Worm (Caenorhabditis elegans): ENCODE measurements around the gene gldi-11.

Gene gldi-11

DNA sequence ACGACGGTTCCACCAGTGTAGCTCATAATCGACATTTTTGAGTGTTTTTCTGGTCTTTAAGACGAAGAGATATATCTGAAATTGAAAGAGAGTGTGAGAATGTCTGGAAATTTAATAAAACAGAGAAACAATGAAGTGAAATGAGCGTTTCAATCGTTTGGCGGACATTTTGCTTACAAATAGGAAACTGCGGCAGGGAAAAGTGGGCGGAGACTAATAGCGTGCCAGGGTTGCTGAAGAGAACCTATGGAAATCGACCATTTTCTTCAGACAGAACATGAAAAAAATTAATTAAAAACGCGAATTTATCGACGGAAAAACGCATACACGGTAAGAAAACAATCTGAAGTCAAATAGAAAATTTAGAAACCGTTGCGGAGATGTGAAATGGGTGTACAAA is 9.8 kb upstream of the gldi-11 start, which contains the start of gene pbs-3 (continued):
- TF ChIP-seq nhr-67 (tag; optimal IDR thresholded peaks at IDR 0.05) = no peak
- TF ChIP-seq nhr-237 (tag; optimal IDR thresholded peaks at IDR 0.05) = no peak
- no peak for TF ChIP-seq mdl-1 (tag; optimal IDR thresholded peaks at IDR 0.05)

DNA sequence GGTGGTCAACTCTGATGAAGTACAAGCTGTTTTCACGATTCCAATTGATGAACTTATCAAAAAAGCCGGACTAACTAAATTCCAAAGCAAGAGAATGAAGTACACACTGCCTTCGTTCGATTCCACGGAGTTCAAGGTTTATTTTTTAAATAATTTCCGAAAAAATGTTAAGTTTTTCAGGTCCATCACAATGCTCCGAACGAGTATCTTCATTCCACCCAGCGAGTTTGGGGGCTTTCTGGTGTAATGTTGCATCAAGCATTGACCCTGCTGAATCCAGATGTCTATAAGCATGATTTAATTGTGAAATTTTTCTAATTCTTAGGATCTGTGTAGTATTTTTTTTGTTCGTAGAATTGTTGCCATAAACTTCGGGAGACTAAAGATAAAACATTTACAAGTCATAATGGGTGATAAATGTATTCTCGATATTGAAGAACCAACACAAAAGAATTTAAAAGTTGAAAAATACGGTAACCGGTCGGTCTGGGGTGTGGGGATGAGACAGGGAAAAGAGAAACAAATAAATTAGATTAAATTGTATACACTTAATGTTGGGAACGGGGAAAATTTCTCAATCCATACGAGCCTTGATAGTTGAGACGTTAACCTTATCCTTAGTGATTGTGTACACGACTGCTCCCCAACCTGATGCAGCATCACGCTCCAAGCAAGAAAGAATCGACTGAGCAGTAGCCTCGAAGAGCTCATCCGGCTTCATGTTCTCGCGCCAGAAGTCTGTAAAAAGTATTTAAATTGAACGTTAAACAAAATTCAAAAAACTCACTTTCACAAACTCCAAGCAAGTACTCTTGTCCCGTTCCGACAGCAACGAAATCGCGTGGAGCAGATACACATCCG is 8.7 kb upstream of the gldi-11 start:
- no peak for TF ChIP-seq ceh-28 (tag; optimal IDR thresholded peaks at IDR 0.05)
- TF ChIP-seq elt-2 (tag; optimal IDR thresholded peaks at IDR 0.05) = peak; percentile 5

DNA sequence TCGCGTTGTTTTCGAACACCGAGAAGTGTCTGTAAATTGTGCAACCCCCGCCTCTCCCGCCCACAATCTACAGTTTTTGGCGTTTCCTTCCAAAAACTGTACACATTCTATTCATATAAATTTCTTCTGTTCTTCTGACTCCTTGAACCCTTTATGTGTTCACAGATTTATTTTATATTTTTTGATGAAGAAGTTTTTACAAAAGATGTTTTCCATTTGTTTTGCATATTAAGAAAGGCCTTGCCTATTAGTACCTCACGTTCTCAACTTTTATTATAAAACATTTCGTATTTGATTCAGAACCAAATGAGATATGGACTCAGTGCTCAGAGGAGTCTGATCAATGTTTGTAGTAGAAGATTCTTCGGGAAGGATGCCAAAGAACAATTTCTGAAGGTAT is 7.7 kb upstream of the gldi-11 start, which contains the start of gene ndx-3:
ndx-3 (plus strand) TSS at position 301 of the 400 bp plus-strand sequence.
- no peak for TF ChIP-seq nhr-77 (tag; optimal IDR thresholded peaks at IDR 0.05)

DNA sequence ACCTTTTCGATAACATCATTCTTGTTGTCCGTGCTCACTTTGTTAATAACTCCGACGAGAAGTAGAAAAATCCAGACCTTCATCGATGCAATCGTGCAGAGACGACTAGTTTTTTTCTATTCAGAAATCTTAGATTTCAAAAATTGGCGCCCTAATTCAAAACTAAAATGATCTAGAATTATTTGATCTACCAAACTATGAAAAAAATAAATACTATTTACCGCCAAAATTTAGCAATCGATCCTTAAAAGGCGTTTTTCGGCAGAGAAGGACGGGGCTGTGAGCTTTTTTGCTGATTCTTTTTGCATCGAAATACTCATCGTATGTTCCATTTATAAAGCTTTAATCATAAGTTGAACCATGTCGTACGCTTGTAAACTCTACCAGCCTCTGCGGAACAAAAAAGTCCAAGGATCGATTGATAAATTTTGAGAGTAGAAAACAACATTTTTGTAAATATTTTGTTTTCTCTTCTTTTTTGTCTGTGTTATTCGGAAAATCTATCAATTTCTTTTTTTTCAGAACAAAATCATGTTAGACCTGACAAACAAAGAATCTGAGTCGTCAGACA is 3.9 kb upstream of the gldi-11 start, which contains the start of the genes try-1 and zyg-12:
try-1 (minus strand) TSS at position 148 of the 571 bp plus-strand sequence.
zyg-12 (plus strand) TSS at position 521 of the 571 bp plus-strand sequence.
- TF ChIP-seq elt-2 (tag; optimal IDR thresholded peaks at IDR 0.05) (peak; percentile 28), sea-2 (GFP tag; optimal IDR thresholded peaks at IDR 0.05) (no peak)

DNA sequence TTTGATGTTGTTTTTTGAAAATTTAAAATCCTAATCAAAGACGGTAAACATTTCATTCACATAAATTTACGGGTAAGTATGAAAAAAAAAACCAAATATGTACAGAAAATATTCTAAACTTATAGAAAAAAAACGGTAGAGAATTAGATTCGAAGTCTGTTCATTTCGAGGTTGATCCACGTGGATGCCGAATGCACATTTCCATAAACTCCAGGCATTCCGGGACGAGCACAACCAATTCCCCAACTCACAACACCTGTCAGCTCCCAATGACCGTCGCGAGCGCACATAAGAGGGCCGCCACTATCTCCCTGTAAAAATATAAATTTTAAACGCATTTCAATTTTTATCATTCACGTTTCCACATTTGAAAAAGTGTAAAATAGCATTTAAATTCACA is 2.5 kb upstream of the gldi-11 start:
- TF ChIP-seq nhr-67 (tag; optimal IDR thresholded peaks at IDR 0.05) (no peak), egl-5 (tag; optimal IDR thresholded peaks at IDR 0.05) (no peak), lsy-12 (tag; optimal IDR thresholded peaks at IDR 0.05) (no peak), elt-2 (tag; optimal IDR thresholded peaks at IDR 0.05) (peak; percentile 32)

DNA sequence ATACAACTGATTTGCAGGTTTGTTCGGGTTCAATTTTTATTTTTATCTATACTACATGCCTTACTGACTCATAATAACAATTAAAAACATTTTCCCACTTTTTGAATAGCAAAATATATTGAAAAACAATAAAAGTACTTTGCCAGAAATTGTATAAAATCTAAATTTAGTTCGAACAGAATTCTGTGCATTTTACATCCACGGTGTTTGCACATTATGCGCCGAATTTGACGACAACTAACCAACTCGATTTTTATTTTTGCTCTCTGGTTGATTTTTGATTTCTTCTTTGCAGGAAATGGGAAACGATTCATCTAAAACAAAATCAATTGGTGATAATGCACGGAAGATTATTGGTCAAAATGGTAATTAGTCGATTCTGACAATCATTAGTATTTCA is 1.2 kb upstream of the gldi-11 start:
- no peak for TF ChIP-seq nhr-11 (tag; optimal IDR thresholded peaks at IDR 0.05)
- peak; percentile 40 for TF ChIP-seq elt-2 (tag; optimal IDR thresholded peaks at IDR 0.05)
- peak; percentile 9 for TF ChIP-seq pha-4 (tag; optimal IDR thresholded peaks at IDR 0.05)

DNA sequence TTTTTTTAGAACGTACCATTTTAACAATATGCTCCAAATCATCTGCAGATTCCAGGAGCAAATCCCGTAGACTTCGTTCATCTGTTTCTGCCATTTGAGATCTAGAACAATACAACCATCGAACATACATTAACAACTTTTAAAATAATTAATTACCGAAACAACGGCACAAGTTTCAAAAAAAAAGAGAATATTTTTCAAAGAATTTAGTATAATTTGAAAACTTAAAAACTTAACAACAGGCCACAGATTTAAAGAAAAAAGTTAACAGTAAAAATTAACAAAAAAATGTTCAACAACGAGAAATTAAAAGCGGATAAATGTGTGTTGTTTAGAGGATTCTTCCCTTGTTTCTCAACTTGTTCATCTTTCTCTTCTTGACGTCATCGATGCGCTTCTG is 1.7 kb downstream of the gldi-11 start, which contains the start of gene mdt-4:
mdt-4 (minus strand) TSS at position 101 of the 400 bp plus-strand sequence.
- TF ChIP-seq nhr-76 (tag; optimal IDR thresholded peaks at IDR 0.05) = no peak
- no peak for TF ChIP-seq elt-3 (tag; optimal IDR thresholded peaks at IDR 0.05)
- TF ChIP-seq unc-39 (tag; optimal IDR thresholded peaks at IDR 0.05) = no peak
- no peak for TF ChIP-seq ceh-9 (tag; optimal IDR thresholded peaks at IDR 0.05)
- TF ChIP-seq sea-2 (GFP tag; optimal IDR thresholded peaks at IDR 0.05) = no peak
- TF ChIP-seq eor-1 (tag; optimal IDR thresholded peaks at IDR 0.05) = no peak
- no peak for TF ChIP-seq egl-5 (tag; optimal IDR thresholded peaks at IDR 0.05)
- TF ChIP-seq nhr-77 (tag; optimal IDR thresholded peaks at IDR 0.05) = no peak
- no peak for TF ChIP-seq ceh-16 (tag; optimal IDR thresholded peaks at IDR 0.05)
- no peak for TF ChIP-seq ama-1 (optimal IDR thresholded peaks at IDR 0.05)
- TF ChIP-seq jun-1 (tag; optimal IDR thresholded peaks at IDR 0.05) = no peak
- TF ChIP-seq nhr-43 (tag; optimal IDR thresholded peaks at IDR 0.05; ENCODE audit: poor library complexity, severe bottlenecking) = no peak
- no peak for TF ChIP-seq skn-1 (tag; optimal IDR thresholded peaks at IDR 0.05)
- no peak for TF ChIP-seq snpc-4 (tag; optimal IDR thresholded peaks at IDR 0.05)
- TF ChIP-seq nfya-1 (tag; optimal IDR thresholded peaks at IDR 0.05; ENCODE audit: insufficient read depth) = no peak
- no peak for TF ChIP-seq unc-62 (GFP tag; optimal IDR thresholded peaks at IDR 0.05)
- TF ChIP-seq ztf-11 (tag; optimal IDR thresholded peaks at IDR 0.05) = no peak
- no peak for TF ChIP-seq elt-1 (tag; optimal IDR thresholded peaks at IDR 0.05)

DNA sequence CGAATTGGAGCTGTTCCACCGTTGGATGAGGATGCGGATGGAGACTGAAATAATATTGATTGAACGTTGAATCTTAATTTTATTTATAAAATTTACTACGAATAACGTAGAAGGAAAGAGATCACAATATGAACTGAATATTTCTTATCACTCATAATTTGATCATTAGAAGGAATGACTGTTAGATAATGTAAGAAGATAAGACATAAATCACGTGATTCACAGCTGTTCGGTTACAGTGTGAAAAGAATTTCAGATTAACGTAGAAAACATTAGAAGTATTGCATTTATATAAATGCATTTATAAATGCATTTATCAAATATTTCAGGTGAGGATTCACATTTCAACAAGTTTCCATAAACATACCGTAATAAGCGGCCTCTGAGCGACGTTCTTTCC is 2.8 kb downstream of the gldi-11 start:
- TF ChIP-seq nhr-43 (tag; optimal IDR thresholded peaks at IDR 0.05; ENCODE audit: poor library complexity, severe bottlenecking) (no peak), nhr-23 (tag; optimal IDR thresholded peaks at IDR 0.05) (no peak), elt-2 (tag; optimal IDR thresholded peaks at IDR 0.05) (peak; percentile 96), egl-5 (tag; optimal IDR thresholded peaks at IDR 0.05) (no peak), sea-2 (GFP tag; optimal IDR thresholded peaks at IDR 0.05) (no peak), pha-4 (tag; optimal IDR thresholded peaks at IDR 0.05) (peak; percentile 24), ceh-28 (tag; optimal IDR thresholded peaks at IDR 0.05) (no peak), nhr-237 (tag; optimal IDR thresholded peaks at IDR 0.05) (no peak), elt-1 (tag; optimal IDR thresholded peaks at IDR 0.05) (no peak), ZK546.5 (tag; optimal IDR thresholded peaks at IDR 0.05) (no peak), nfya-1 (tag; optimal IDR thresholded peaks at IDR 0.05; ENCODE audit: insufficient read depth) (no peak), pqm-1 (tag; optimal IDR thresholded peaks at IDR 0.05) (peak; percentile 80), fos-1 (tag; optimal IDR thresholded peaks at IDR 0.05) (no peak), lsy-12 (tag; optimal IDR thresholded peaks at IDR 0.05) (no peak), R02D3.7 (tag; optimal IDR thresholded peaks at IDR 0.05) (no peak), jun-1 (tag; optimal IDR thresholded peaks at IDR 0.05) (no peak), mml-1 (tag; optimal IDR thresholded peaks at IDR 0.05) (no peak), zag-1 (tag; optimal IDR thresholded peaks at IDR 0.05) (no peak), lin-15B (tag; optimal IDR thresholded peaks at IDR 0.05) (no peak), nhr-28 (tag; optimal IDR thresholded peaks at IDR 0.05) (no peak)
